Fruit fly (Drosophila melanogaster) whole organism, prepupa: Measurements from ENCODE around the gene CG31327.
A peak's percentile ranks its signal among the peaks of the same experiment; 100 is the strongest.

Experiments used
- CG11294 ChIP-seq: fragments of 200-800 bp; sonication (Bioruptor generic); IDR thresholded peaks from 2 replicates; pipeline ENCODE4 v1.3.6; 2022; ENCODE audit warnings: missing biosample characterization, missing genetic modification characterization
- CG6163 ChIP-seq: fragments of 200-800 bp; sonication (Bioruptor generic); IDR thresholded peaks from 3 replicates; pipeline ENCODE4 v1.3.6; 2022; ENCODE audit warnings: missing biosample characterization, missing genetic modification characterization
- Eip75B ChIP-seq: fragments of 200-800 bp; sonication (Bioruptor generic); optimal IDR thresholded peaks from 3 replicates; lab custom pipeline; 2016; ENCODE audit warnings: missing biosample characterization, missing genetic modification characterization
- achi ChIP-seq: fragments of 200-800 bp; sonication (Bioruptor generic); optimal IDR thresholded peaks from 3 replicates; lab custom pipeline; 2016; ENCODE audit warnings: missing biosample characterization, missing genetic modification characterization
- acj6 ChIP-seq: fragments of 200-800 bp; sonication (Bioruptor generic); optimal IDR thresholded peaks from 3 replicates; lab custom pipeline; 2016; ENCODE audit warnings: missing biosample characterization, missing genetic modification characterization

DNA sequence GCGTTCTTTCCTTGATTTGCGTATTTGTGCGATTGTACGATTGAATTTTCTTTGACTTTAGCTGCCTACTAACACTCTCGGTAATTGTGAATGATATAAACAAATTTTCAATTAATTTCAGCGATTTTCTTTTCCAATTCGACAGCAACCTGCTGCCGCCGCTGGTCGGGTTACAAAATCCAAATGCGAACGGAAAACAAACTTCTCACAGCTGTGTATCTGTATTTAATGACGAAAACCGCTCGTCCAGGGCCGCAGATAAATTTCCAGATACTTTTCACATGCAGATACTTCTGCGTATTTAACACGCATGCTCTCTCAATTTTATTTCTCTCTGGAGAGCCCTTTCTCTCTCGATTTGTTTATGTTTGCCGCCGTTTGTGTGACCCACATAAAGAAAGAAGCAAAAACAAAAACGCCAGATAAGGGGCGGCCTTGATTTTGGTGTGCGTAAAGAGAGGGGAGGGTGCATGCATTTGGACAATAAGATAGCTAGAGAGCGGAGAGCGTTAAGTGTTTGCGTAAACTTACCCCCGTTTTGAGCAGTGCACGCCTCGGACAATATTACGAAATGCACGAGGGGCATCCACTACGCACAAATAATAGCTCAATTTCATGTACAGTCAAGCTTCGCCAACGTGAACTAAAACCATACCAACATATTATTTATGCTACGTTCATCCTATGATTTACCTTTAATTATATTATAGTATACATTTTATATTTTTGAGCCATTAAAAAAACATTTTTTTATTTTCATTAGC lies 51.7 kb downstream of the CG31327 start, which contains the start of gene CG12402:
- TF ChIP-seq Eip75B (GFP tag; lab: Kevin White, UChicago): peak; percentile 85
- TF ChIP-seq achi (GFP tag; lab: Kevin White, UChicago): peak; percentile 34
- TF ChIP-seq acj6 (GFP tag; lab: Kevin White, UChicago): peak; percentile 19
- TF ChIP-seq CG6163 (GFP tag; lab: Robert Waterston, UW): peak; percentile 57; the same call in 1 of the 3 replicates
- peak; percentile 51 for TF ChIP-seq CG11294 (GFP tag; lab: Robert Waterston, UW)
